Worm (Caenorhabditis elegans) whole organism, L4 larva: ENCODE measurements around the gene srw-89.

ENCODE experiments used
- aha-1 ChIP-seq: fragments of 150-350 bp; peaks from one replicate; lab custom pipeline; 2014; ENCODE audit warnings: missing biosample characterization, missing genetic modification characterization
- ceh-28 ChIP-seq: fragments of 150-350 bp; optimal IDR thresholded peaks from 2 replicates; lab custom pipeline; 2014; ENCODE audit warnings: missing biosample characterization, missing genetic modification reagents, missing genetic modification characterization
- cey-2 ChIP-seq: sonication (generic microtip); optimal IDR thresholded peaks from 3 replicates; lab custom pipeline; 2017; ENCODE audit warnings: missing genetic modification characterization, mild to moderate bottlenecking, missing compliant biosample characterization, antibody characterized with exemption, borderline replicate concordance; ENCODE audit not compliant: insufficient read depth
- dpl-1 ChIP-seq: fragments of 150-350 bp; optimal IDR thresholded peaks from 2 replicates; lab custom pipeline; 2014; ENCODE audit warnings: missing biosample characterization, missing genetic modification reagents, missing genetic modification characterization
- nhr-237 ChIP-seq: sonication (generic microtip); optimal IDR thresholded peaks from 2 replicates; lab custom pipeline; 2017; ENCODE audit warnings: missing biosample characterization, missing genetic modification characterization
- unc-62 ChIP-seq, 3 experiments: fragments of 150-350 bp in 1 of 3; sonication (generic microtip); optimal IDR thresholded peaks in 2 of 3; peaks in 1 of 3; 1 replicate in 1 of 3; 2 replicates in 2 of 3; lab custom pipeline; 2014 to 2017; ENCODE audit warnings: missing biosample characterization in 3 of 3, missing genetic modification characterization in 3 of 3, missing genetic modification reagents in 3 of 3, missing genotype in 1 of 3
- vab-7 ChIP-seq: fragments of 200-800 bp; sonication (Bioruptor generic); IDR thresholded peaks from 2 replicates; pipeline ENCODE4 v1.3.6; 2022; ENCODE audit warnings: missing genetic modification reagents, missing genetic modification characterization, missing compliant biosample characterization

ce11 chrV:4035811-4036210, 18.9 kb downstream of the srw-89 start, which contains the start of gene C49G7.13:
- TF ChIP-seq aha-1 (tag; lab: Kevin White, UChicago) (no peak), dpl-1 (no peak), unc-62 (GFP tag; optimal IDR thresholded peaks at IDR 0.05 in 1 of 2; lab: Kevin White, UChicago) (no peak), unc-62 (tag; optimal IDR thresholded peaks at IDR 0.05; lab: Kevin White, UChicago) (no peak), vab-7 (GFP tag; lab: Robert Waterston, UW) (no peak), ceh-28 (tag; lab: Kevin White, UChicago) (no peak), cey-2 (tag; lab: Kevin White, UChicago) (no peak), nhr-237 (tag; lab: Kevin White, UChicago) (no peak)
